Worm (Caenorhabditis elegans) whole organism, late embryonic: ENCODE measurements around the gene sri-61.
"Not testable (repeated sequence)": the region's sequence is repeated elsewhere in the genome, so short reads cannot be mapped to it uniquely, and the experiment has no call there.

Source experiments
- C08G9.2 ChIP-seq: sonication (generic microtip); optimal IDR thresholded peaks from 2 replicates; lab custom pipeline; 2016; ENCODE audit warnings: mild to moderate bottlenecking, missing genetic modification characterization, moderate library complexity, missing compliant biosample characterization
- F13H6.1 ChIP-seq: sonication (generic microtip); optimal IDR thresholded peaks from 2 replicates; lab custom pipeline; 2016; ENCODE audit warnings: missing genetic modification characterization, missing compliant biosample characterization
- K09A11.1 ChIP-seq: sonication (generic microtip); optimal IDR thresholded peaks from 2 replicates; lab custom pipeline; 2017; ENCODE audit warnings: antibody characterized with exemption, mild to moderate bottlenecking, missing genetic modification characterization, missing compliant biosample characterization; ENCODE audit not compliant: insufficient read depth
- ama-1 ChIP-seq: fragments of 150-350 bp; optimal IDR thresholded peaks from 2 replicates; lab custom pipeline; 2014
- fkh-10 ChIP-seq: fragments of 150-350 bp; optimal IDR thresholded peaks from 2 replicates; lab custom pipeline; 2014; ENCODE audit warnings: missing biosample characterization, missing genetic modification reagents, missing genetic modification characterization
- lin-11 ChIP-seq: fragments of 200-800 bp; sonication (Bioruptor generic); optimal IDR thresholded peaks from 2 replicates; lab custom pipeline; 2018; ENCODE audit warnings: mild to moderate bottlenecking, missing genetic modification characterization, missing compliant biosample characterization
- tbx-2 ChIP-seq: sonication (generic microtip); optimal IDR thresholded peaks from 2 replicates; lab custom pipeline; 2016; ENCODE audit warnings: missing genetic modification characterization, missing compliant biosample characterization
- unc-42 ChIP-seq: sonication (generic microtip); optimal IDR thresholded peaks from 2 replicates; lab custom pipeline; 2016; ENCODE audit warnings: missing genotype, missing genetic modification characterization, missing compliant biosample characterization
- unc-55 ChIP-seq: sonication (generic microtip); optimal IDR thresholded peaks from 2 replicates; lab custom pipeline; 2017; ENCODE audit warnings: missing biosample characterization, missing genetic modification reagents, missing genetic modification characterization
- zip-5 ChIP-seq: sonication (generic microtip); optimal IDR thresholded peaks from 2 replicates; lab custom pipeline; 2016; ENCODE audit warnings: missing genetic modification characterization, missing compliant biosample characterization

DNA sequence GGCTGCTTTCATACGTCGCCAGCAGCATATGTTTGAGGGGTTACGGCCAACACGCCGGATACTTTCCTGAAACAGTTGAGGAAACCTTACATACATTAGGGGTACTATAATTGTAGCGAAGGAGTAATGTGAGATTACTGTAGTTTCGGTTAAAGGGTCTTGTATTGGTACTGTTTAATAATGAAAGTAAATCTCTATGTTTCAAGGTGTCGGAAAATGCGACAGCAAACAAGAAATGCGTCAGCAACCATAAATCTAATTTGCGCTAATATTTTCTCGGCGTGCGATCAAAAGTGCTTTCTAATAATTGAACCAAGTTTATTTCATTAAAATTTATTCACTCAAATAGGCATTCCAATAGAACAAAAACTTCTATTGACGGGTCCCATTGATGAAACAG, 27.8 kb downstream of the sri-61 start, which contains the start of gene sri-57:
- not testable (repeated sequence) for TF ChIP-seq zip-5; fkh-10 (GFP tag; lab: Kevin White, UChicago); tbx-2; unc-42; F13H6.1 (tag; lab: Kevin White, UChicago); lin-11; K09A11.1 (tag; lab: Kevin White, UChicago); C08G9.2 (tag; lab: Kevin White, UChicago); ama-1 (lab: Kevin White, UChicago); unc-55 (GFP tag; lab: Kevin White, UChicago)
